Worm (Caenorhabditis elegans) whole organism, L3 larva: ENCODE results near the gene C35A5.6.

Source experiments
- R02D3.7 ChIP-seq: fragments of 150-350 bp; optimal IDR thresholded peaks from 2 replicates; lab custom pipeline; 2014; ENCODE audit warnings: missing biosample characterization, missing genetic modification characterization
- ZK546.5 ChIP-seq: sonication (generic microtip); optimal IDR thresholded peaks from 2 replicates; lab custom pipeline; 2017; ENCODE audit warnings: missing biosample characterization, missing genetic modification characterization
- aly-2 ChIP-seq: fragments of 150-350 bp; optimal IDR thresholded peaks from 2 replicates; lab custom pipeline; 2014; ENCODE audit warnings: missing biosample characterization, missing genetic modification characterization
- ama-1 ChIP-seq: fragments of 150-350 bp; optimal IDR thresholded peaks from 2 replicates; lab custom pipeline; 2018
- ceh-16 ChIP-seq: sonication (generic microtip); optimal IDR thresholded peaks from 2 replicates; lab custom pipeline; 2017; ENCODE audit warnings: missing biosample characterization, missing genetic modification characterization
- ceh-28 ChIP-seq: fragments of 150-350 bp; optimal IDR thresholded peaks from 2 replicates; lab custom pipeline; 2014; ENCODE audit warnings: missing biosample characterization, missing genetic modification reagents, missing genetic modification characterization
- ceh-82 ChIP-seq: fragments of 150-350 bp; optimal IDR thresholded peaks from 2 replicates; lab custom pipeline; 2014; ENCODE audit warnings: missing biosample characterization, missing genetic modification characterization
- ceh-9 ChIP-seq: sonication (generic microtip); optimal IDR thresholded peaks from 2 replicates; lab custom pipeline; 2018; ENCODE audit warnings: missing biosample characterization, missing genetic modification characterization
- daf-12 ChIP-seq: fragments of 150-350 bp; optimal IDR thresholded peaks from 2 replicates; lab custom pipeline; 2014; ENCODE audit warnings: missing biosample characterization, missing genetic modification reagents, missing genetic modification characterization
- egl-27 ChIP-seq: sonication (generic microtip); optimal IDR thresholded peaks from 4 replicates; lab custom pipeline; 2017; ENCODE audit warnings: missing biosample characterization, missing genetic modification reagents, missing genetic modification characterization
- egl-5 ChIP-seq: fragments of 150-350 bp; optimal IDR thresholded peaks from 2 replicates; lab custom pipeline; 2017; ENCODE audit warnings: missing biosample characterization, missing genetic modification reagents, missing genetic modification characterization, inconsistent platforms
- elt-1 ChIP-seq: fragments of 150-350 bp; optimal IDR thresholded peaks from 2 replicates; lab custom pipeline; 2014; ENCODE audit warnings: missing biosample characterization, missing genetic modification characterization
- elt-2 ChIP-seq: sonication (generic microtip); optimal IDR thresholded peaks from 2 replicates; lab custom pipeline; 2016; ENCODE audit warnings: missing genetic modification reagents, mild to moderate bottlenecking, missing genetic modification characterization, missing compliant biosample characterization
- elt-3 ChIP-seq, 3 experiments: fragments of 150-350 bp in 1 of 3; sonication (generic microtip) in 2 of 3; optimal IDR thresholded peaks; 2 replicates in 2 of 3; 4 replicates in 1 of 3; lab custom pipeline; 2014 to 2017; ENCODE audit warnings: missing biosample characterization in 3 of 3, missing genetic modification characterization in 3 of 3
- eor-1 ChIP-seq, 2 experiments: fragments of 150-350 bp; optimal IDR thresholded peaks; 2 replicates each; lab custom pipeline; 2014 to 2018; ENCODE audit warnings: missing biosample characterization in 2 of 2, missing genetic modification characterization in 2 of 2
- fkh-10 ChIP-seq: sonication (generic microtip); optimal IDR thresholded peaks from 2 replicates; lab custom pipeline; 2017; ENCODE audit warnings: missing biosample characterization, missing genetic modification reagents, missing genetic modification characterization
- fkh-2 ChIP-seq: fragments of 150-350 bp; optimal IDR thresholded peaks from 2 replicates; lab custom pipeline; 2014; ENCODE audit warnings: missing biosample characterization, missing genetic modification reagents, missing genetic modification characterization
- fos-1 ChIP-seq: fragments of 150-350 bp; optimal IDR thresholded peaks from 2 replicates; lab custom pipeline; 2014; ENCODE audit warnings: missing biosample characterization, missing genetic modification characterization
- hmg-11 ChIP-seq: sonication (generic microtip); optimal IDR thresholded peaks from 2 replicates; lab custom pipeline; 2016; ENCODE audit warnings: missing genetic modification characterization, missing compliant biosample characterization
- jun-1 ChIP-seq: fragments of 150-350 bp; optimal IDR thresholded peaks from 2 replicates; lab custom pipeline; 2014; ENCODE audit warnings: missing biosample characterization, missing genetic modification reagents, missing genetic modification characterization
- lin-15B ChIP-seq: fragments of 150-350 bp; optimal IDR thresholded peaks from 2 replicates; lab custom pipeline; 2014; ENCODE audit warnings: missing biosample characterization, missing genetic modification characterization
- lin-39 ChIP-seq: fragments of 150-350 bp; optimal IDR thresholded peaks from 2 replicates; lab custom pipeline; 2018; ENCODE audit warnings: missing biosample characterization, missing genetic modification reagents, missing genetic modification characterization
- lsy-12 ChIP-seq: sonication (generic microtip); optimal IDR thresholded peaks from 2 replicates; lab custom pipeline; 2016; ENCODE audit warnings: mild to moderate bottlenecking, missing genetic modification characterization, missing compliant biosample characterization
- mdl-1 ChIP-seq: fragments of 150-350 bp; optimal IDR thresholded peaks from 2 replicates; lab custom pipeline; 2014; ENCODE audit warnings: missing biosample characterization, missing genetic modification characterization
- mml-1 ChIP-seq: fragments of 150-350 bp; sonication (generic microtip); optimal IDR thresholded peaks from 3 replicates; lab custom pipeline; 2014; ENCODE audit warnings: missing biosample characterization, missing genetic modification characterization
- nfya-1 ChIP-seq: sonication (generic microtip); optimal IDR thresholded peaks from 2 replicates; lab custom pipeline; 2017; ENCODE audit warnings: missing genetic modification characterization, mild to moderate bottlenecking, missing compliant biosample characterization, antibody characterized with exemption, moderate library complexity; ENCODE audit not compliant: insufficient read depth
- nhr-11 ChIP-seq: fragments of 150-350 bp; optimal IDR thresholded peaks from 2 replicates; lab custom pipeline; 2014; ENCODE audit warnings: missing biosample characterization, missing genetic modification characterization
- nhr-12 ChIP-seq: fragments of 150-350 bp; optimal IDR thresholded peaks from 2 replicates; lab custom pipeline; 2014; ENCODE audit warnings: missing biosample characterization, missing genetic modification characterization
- nhr-23 ChIP-seq: fragments of 150-350 bp; optimal IDR thresholded peaks from 2 replicates; lab custom pipeline; 2014; ENCODE audit warnings: missing biosample characterization, missing genetic modification reagents, missing genetic modification characterization
- nhr-237 ChIP-seq: fragments of 150-350 bp; optimal IDR thresholded peaks from 2 replicates; lab custom pipeline; 2014; ENCODE audit warnings: missing biosample characterization, missing genetic modification characterization
- nhr-25 ChIP-seq: sonication (generic microtip); optimal IDR thresholded peaks from 2 replicates; lab custom pipeline; 2017; ENCODE audit warnings: missing biosample characterization, missing genetic modification characterization
- nhr-28 ChIP-seq: fragments of 150-350 bp; optimal IDR thresholded peaks from 2 replicates; lab custom pipeline; 2014; ENCODE audit warnings: missing biosample characterization, missing genetic modification characterization
- nhr-43 ChIP-seq: sonication (generic microtip); optimal IDR thresholded peaks from 2 replicates; lab custom pipeline; 2016; ENCODE audit warnings: mild to moderate bottlenecking, missing genetic modification characterization, missing compliant biosample characterization; ENCODE audit not compliant: poor library complexity, severe bottlenecking
- nhr-67 ChIP-seq: fragments of 150-350 bp; optimal IDR thresholded peaks from 2 replicates; lab custom pipeline; 2014; ENCODE audit warnings: missing biosample characterization, missing genetic modification characterization
- nhr-76 ChIP-seq: fragments of 150-350 bp; sonication (generic microtip); optimal IDR thresholded peaks from 5 replicates; lab custom pipeline; 2014; ENCODE audit warnings: missing biosample characterization, missing genetic modification characterization
- nhr-77 ChIP-seq: fragments of 150-350 bp; optimal IDR thresholded peaks from 2 replicates; lab custom pipeline; 2014; ENCODE audit warnings: missing biosample characterization, missing genetic modification characterization
- pha-4 ChIP-seq: fragments of 150-350 bp; optimal IDR thresholded peaks from 2 replicates; lab custom pipeline; 2014; ENCODE audit warnings: missing biosample characterization, missing genetic modification reagents, missing genetic modification characterization
- pqm-1 ChIP-seq: fragments of 150-350 bp; optimal IDR thresholded peaks from 2 replicates; lab custom pipeline; 2017; ENCODE audit warnings: missing biosample characterization, missing genetic modification characterization, inconsistent platforms
- sea-2 ChIP-seq: fragments of 150-350 bp; sonication (generic microtip); optimal IDR thresholded peaks from 4 replicates; lab custom pipeline; 2014; ENCODE audit warnings: missing biosample characterization, missing genetic modification reagents, missing genetic modification characterization
- skn-1 ChIP-seq: fragments of 150-350 bp; optimal IDR thresholded peaks from 2 replicates; lab custom pipeline; 2014; ENCODE audit warnings: missing biosample characterization, missing genetic modification characterization
- snpc-4 ChIP-seq: fragments of 150-350 bp; optimal IDR thresholded peaks from 2 replicates; lab custom pipeline; 2014; ENCODE audit warnings: missing biosample characterization, missing genetic modification characterization
- tbx-2 ChIP-seq: sonication (generic microtip); optimal IDR thresholded peaks from 2 replicates; lab custom pipeline; 2016; ENCODE audit warnings: mild to moderate bottlenecking, missing genetic modification characterization, missing compliant biosample characterization
- unc-39 ChIP-seq: sonication (generic microtip); optimal IDR thresholded peaks from 4 replicates; lab custom pipeline; 2017; ENCODE audit warnings: missing biosample characterization, missing genetic modification characterization
- unc-62 ChIP-seq: fragments of 150-350 bp; sonication (generic microtip); optimal IDR thresholded peaks from 4 replicates; lab custom pipeline; 2014; ENCODE audit warnings: missing biosample characterization, missing genetic modification reagents, missing genetic modification characterization
- zag-1 ChIP-seq: fragments of 150-350 bp; optimal IDR thresholded peaks from 2 replicates; lab custom pipeline; 2014; ENCODE audit warnings: missing biosample characterization, missing genetic modification characterization
- ztf-11 ChIP-seq: fragments of 150-350 bp; optimal IDR thresholded peaks from 2 replicates; lab custom pipeline; 2014; ENCODE audit warnings: missing biosample characterization, missing genetic modification characterization
- ztf-4 ChIP-seq: fragments of 150-350 bp; optimal IDR thresholded peaks from 2 replicates; lab custom pipeline; 2014; ENCODE audit warnings: missing biosample characterization, missing genetic modification characterization

C35A5.6 gene

ce11 chrV:10536095-10536691 lies 27.3 kb downstream of the C35A5.6 start, which contains the start of gene ppm-1.A:
Gene ppm-1.A, minus strand, starts transcription at chrV:10536388.
- no peak for TF ChIP-seq jun-1 (tag; lab: Kevin White, UChicago)
- peak; percentile 46 for TF ChIP-seq mml-1 (tag; lab: Kevin White, UChicago)
- no peak for TF ChIP-seq ceh-16 (tag; lab: Kevin White, UChicago)
- TF ChIP-seq nhr-23 (tag; lab: Kevin White, UChicago) = peak; percentile 20
- peak; percentile 37 for TF ChIP-seq elt-2 (tag; lab: Kevin White, UChicago)
- TF ChIP-seq pha-4 (tag; lab: Kevin White, UChicago) = peak; percentile 23
- TF ChIP-seq pqm-1 = peak; percentile 35
- TF ChIP-seq daf-12 (tag; lab: Kevin White, UChicago) = no peak

DNA sequence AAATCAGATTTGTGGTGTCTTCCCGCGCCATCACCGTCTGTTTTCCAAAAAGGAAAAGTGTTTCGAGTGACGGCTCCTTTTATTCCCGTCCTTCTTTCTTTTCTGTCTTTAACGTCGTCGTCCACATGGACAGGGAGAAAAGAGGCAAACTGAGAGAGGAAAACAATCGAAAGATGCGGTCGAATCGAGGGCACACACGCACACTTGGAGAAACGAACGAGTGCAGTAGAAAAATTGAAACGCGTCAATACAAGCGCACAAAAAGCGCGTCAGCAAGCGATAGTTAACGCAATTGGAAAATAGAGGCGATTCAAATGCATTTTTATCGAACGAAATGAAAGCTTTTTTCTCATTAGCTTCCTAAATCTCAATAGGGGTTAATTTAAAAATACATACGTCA lies 27.9 kb downstream of the C35A5.6 start:
- TF ChIP-seq lin-39 (tag; lab: Kevin White, UChicago) (peak; percentile 86), nhr-12 (tag; lab: Kevin White, UChicago) (no peak), egl-5 (tag; lab: Kevin White, UChicago) (peak; percentile 78), unc-39 (tag; lab: Kevin White, UChicago) (no peak), fkh-2 (tag; lab: Kevin White, UChicago) (no peak), fos-1 (no peak), nhr-77 (tag; lab: Kevin White, UChicago) (peak; percentile 48), ceh-28 (tag; lab: Kevin White, UChicago) (peak; percentile 85), nhr-28 (tag; lab: Kevin White, UChicago) (no peak), pha-4 (tag; lab: Kevin White, UChicago) (peak; percentile 94), mdl-1 (tag; lab: Kevin White, UChicago) (peak; percentile 65), nfya-1 (tag; lab: Kevin White, UChicago) (peak; percentile 95), nhr-25 (tag; lab: Kevin White, UChicago) (peak; percentile 97), daf-12 (tag; lab: Kevin White, UChicago) (no peak), elt-3 (tag; optimal IDR thresholded peaks at IDR 0.05; lab: Kevin White, UChicago) (peak in 1 of 3 experiments; percentile 29), pqm-1 (peak; percentile 56), ztf-4 (tag; lab: Kevin White, UChicago) (peak; percentile 53), jun-1 (tag; lab: Kevin White, UChicago) (peak; percentile 87), nhr-76 (tag; lab: Kevin White, UChicago) (no peak), mml-1 (tag; lab: Kevin White, UChicago) (no peak), nhr-11 (tag; lab: Kevin White, UChicago) (no peak), ztf-11 (no peak), elt-1 (tag; lab: Kevin White, UChicago) (peak; percentile 47), egl-27 (tag; lab: Kevin White, UChicago) (peak; percentile 61), lin-15B (tag; lab: Kevin White, UChicago) (peak; percentile 93), sea-2 (GFP tag; lab: Kevin White, UChicago) (no peak), nhr-237 (tag; lab: Kevin White, UChicago) (no peak), ceh-9 (tag; lab: Kevin White, UChicago) (no peak), ceh-16 (tag; lab: Kevin White, UChicago) (no peak), nhr-23 (tag; lab: Kevin White, UChicago) (peak; percentile 92), ceh-82 (peak; percentile 73), zag-1 (tag; lab: Kevin White, UChicago) (peak; percentile 32), R02D3.7 (peak; percentile 75), nhr-43 (tag; lab: Kevin White, UChicago) (peak; percentile 89), unc-62 (GFP tag; lab: Kevin White, UChicago) (peak; percentile 61), ZK546.5 (tag; lab: Kevin White, UChicago) (peak; percentile 36), ama-1 (peak; percentile 67), hmg-11 (peak; percentile 91), skn-1 (tag; lab: Kevin White, UChicago) (peak; percentile 62), tbx-2 (tag; lab: Kevin White, UChicago) (peak; percentile 86), aly-2 (no peak), fkh-10 (GFP tag; lab: Kevin White, UChicago) (peak; percentile 37), elt-2 (tag; lab: Kevin White, UChicago) (peak; percentile 58), eor-1 (tag; optimal IDR thresholded peaks at IDR 0.05; lab: Kevin White, UChicago) (no peak), nhr-67 (tag; lab: Kevin White, UChicago) (no peak), lsy-12 (tag; lab: Kevin White, UChicago) (peak; percentile 71), snpc-4 (tag; lab: Kevin White, UChicago) (peak; percentile 93)
